Fruit fly (Drosophila melanogaster): ENCODE results near the gene CG15767.

Gene CG15767

dm6 chrX:5800634-5801033 lies 11.3 kb downstream of the CG15767 start:
- no peak for TF ChIP-seq psq (optimal IDR thresholded peaks at IDR 0.05)
- TF ChIP-seq EcR (GFP tag; optimal IDR thresholded peaks at IDR 0.05): no peak
- no peak for TF ChIP-seq usp (GFP tag; optimal IDR thresholded peaks at IDR 0.05)
- TF ChIP-seq pan (optimal IDR thresholded peaks at IDR 0.05): no peak
- TF ChIP-seq Dll (optimal IDR thresholded peaks at IDR 0.05): no peak
- no peak for TF ChIP-seq CG8478 (optimal IDR thresholded peaks at IDR 0.05)

DNA sequence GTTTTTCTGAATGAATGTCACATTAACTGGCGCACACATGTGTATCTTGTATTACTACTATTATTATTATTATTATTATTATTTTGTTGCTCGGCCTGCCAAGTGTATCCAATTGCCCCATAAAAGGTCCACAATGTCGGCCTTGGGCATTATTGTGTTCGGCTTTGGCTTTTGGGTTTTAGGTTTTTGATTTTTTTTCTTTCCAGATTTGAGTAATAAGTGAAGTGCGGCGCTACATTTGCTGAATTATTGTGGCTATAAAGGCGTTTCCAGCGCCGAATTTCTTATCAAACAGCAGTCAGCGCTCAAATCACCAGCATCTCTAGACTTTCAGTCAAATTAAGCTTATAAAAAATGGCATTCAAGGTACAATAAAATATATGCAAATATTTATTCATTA lies 15.1 kb downstream of the CG15767 start, which contains the start of gene Cpr5C:
TSS of gene Cpr5C (plus strand) at position 301 of the 400 bp plus-strand sequence.
- no peak for TF ChIP-seq Dll (optimal IDR thresholded peaks at IDR 0.05)
- no peak for TF ChIP-seq EcR (GFP tag; optimal IDR thresholded peaks at IDR 0.05)
- TF ChIP-seq usp (GFP tag; optimal IDR thresholded peaks at IDR 0.05): no peak
- no peak for TF ChIP-seq psq (optimal IDR thresholded peaks at IDR 0.05)
- no peak for TF ChIP-seq pan (optimal IDR thresholded peaks at IDR 0.05)
- no peak for TF ChIP-seq CG8478 (optimal IDR thresholded peaks at IDR 0.05)

DNA sequence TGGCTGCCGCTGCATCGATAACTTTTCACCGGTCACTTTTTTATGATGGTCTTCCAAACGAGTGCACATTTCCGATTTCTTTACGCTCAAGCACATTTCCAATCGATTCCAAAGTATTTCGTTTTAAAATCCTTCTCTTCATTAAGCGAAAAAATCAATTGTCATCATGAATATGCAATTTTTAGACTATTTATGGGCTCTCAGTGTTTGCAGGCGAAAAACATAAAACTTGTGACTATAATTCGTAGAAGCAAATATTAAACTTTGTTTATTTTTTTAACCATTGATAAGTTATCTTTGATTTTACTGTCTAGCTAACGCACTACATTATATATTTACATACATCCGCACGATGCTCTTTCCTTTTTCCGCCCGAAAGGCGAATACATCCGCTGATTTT lies 19.4 kb downstream of the CG15767 start, which contains the start of gene Prosbeta2R1:
TSS of gene Prosbeta2R1 (plus strand) at position 301 of the 400 bp plus-strand sequence.
- TF ChIP-seq psq (optimal IDR thresholded peaks at IDR 0.05) (no peak), pan (optimal IDR thresholded peaks at IDR 0.05) (no peak), Dll (optimal IDR thresholded peaks at IDR 0.05) (no peak), CG8478 (optimal IDR thresholded peaks at IDR 0.05) (no peak), usp (GFP tag; optimal IDR thresholded peaks at IDR 0.05) (no peak), EcR (GFP tag; optimal IDR thresholded peaks at IDR 0.05) (no peak)

DNA sequence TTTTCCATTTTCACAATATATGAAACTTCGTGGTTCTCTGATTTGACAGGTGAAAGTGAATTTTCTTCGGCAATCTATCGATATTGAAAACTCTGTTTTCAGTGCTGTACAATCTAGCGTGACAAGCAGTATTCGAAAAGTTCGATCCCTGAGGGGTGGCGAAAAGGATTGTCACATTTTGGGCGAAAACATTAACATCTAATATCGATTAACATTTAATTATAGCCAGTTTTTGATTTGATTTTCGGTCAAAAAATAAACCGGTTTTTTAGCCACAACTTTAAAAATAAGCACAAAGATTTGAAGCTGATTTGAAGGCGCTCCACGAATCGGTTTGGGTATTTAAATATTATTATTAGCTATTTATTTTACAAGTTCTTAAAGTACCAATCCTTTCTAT lies 23.6 kb downstream of the CG15767 start, which contains the start of gene CG44329:
TSS of gene CG44329 (minus strand) at position 101 of the 400 bp plus-strand sequence.
- TF ChIP-seq psq (optimal IDR thresholded peaks at IDR 0.05) (no peak), pan (optimal IDR thresholded peaks at IDR 0.05) (no peak), Dll (optimal IDR thresholded peaks at IDR 0.05) (no peak)

DNA sequence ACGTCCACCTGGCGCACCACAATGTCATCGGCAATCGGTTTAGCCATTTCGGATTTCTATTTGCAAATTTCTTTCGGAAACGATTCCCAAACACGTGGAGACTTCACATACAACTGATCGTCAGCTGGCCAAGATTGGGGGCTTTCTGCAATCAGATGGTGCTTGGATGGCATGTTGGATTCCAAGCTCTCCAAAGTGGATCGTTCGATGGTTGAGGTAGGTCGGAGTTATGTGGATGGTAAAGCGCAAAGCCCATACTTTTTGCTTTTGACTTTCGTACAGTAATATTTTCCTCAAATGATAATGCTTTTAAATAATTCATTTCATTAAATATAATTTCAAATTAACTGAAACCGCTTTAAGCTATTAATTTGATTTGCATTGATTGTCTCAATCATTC lies 26.4 kb downstream of the CG15767 start, which contains the start of gene AgmNAT:
TSS of gene AgmNAT (minus strand) at position 101 of the 400 bp plus-strand sequence.
- no peak for TF ChIP-seq psq (optimal IDR thresholded peaks at IDR 0.05)
- no peak for TF ChIP-seq pan (optimal IDR thresholded peaks at IDR 0.05)
- TF ChIP-seq EcR (GFP tag; optimal IDR thresholded peaks at IDR 0.05): no peak

dm6 chrX:5817191-5817590 lies 27.9 kb downstream of the CG15767 start:
- TF ChIP-seq CG8478 (optimal IDR thresholded peaks at IDR 0.05): no peak
- no peak for TF ChIP-seq usp (GFP tag; optimal IDR thresholded peaks at IDR 0.05)
- TF ChIP-seq pan (optimal IDR thresholded peaks at IDR 0.05): no peak
- TF ChIP-seq psq (optimal IDR thresholded peaks at IDR 0.05): no peak
- TF ChIP-seq Dll (optimal IDR thresholded peaks at IDR 0.05): no peak
- TF ChIP-seq EcR (GFP tag; optimal IDR thresholded peaks at IDR 0.05): no peak

dm6 chrX:5818428-5818827 lies 29.1 kb downstream of the CG15767 start, which contains the start of gene CG15765:
CG15765 (plus strand) TSS chrX:5818559.
- no peak for TF ChIP-seq Dll (optimal IDR thresholded peaks at IDR 0.05)
- no peak for TF ChIP-seq psq (optimal IDR thresholded peaks at IDR 0.05)
- TF ChIP-seq pan (optimal IDR thresholded peaks at IDR 0.05): no peak
- no peak for TF ChIP-seq usp (GFP tag; optimal IDR thresholded peaks at IDR 0.05)
- no peak for TF ChIP-seq EcR (GFP tag; optimal IDR thresholded peaks at IDR 0.05)
- no peak for TF ChIP-seq CG8478 (optimal IDR thresholded peaks at IDR 0.05)

DNA sequence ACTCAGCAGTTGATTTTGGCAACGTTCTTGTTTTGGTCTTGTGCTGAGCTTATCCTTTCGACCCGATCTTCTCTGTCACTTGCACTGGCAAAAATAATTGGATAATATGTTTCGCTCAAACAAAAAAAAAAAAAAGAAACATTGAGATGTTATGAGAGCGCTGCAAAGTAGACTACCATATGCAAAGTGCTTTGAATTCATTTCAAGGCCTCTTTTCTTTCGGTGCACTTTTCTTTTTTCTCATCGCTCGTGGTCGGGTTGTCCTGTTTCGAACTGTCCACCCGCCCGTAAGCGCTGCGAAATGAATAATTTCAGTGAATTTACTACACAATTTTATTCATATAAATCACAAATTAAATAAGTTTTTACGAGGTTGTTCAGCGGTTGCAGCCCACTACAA lies 30.7 kb downstream of the CG15767 start:
- TF ChIP-seq Dll (optimal IDR thresholded peaks at IDR 0.05): no peak
- TF ChIP-seq CG8478 (optimal IDR thresholded peaks at IDR 0.05): no peak
- no peak for TF ChIP-seq pan (optimal IDR thresholded peaks at IDR 0.05)
- TF ChIP-seq usp (GFP tag; optimal IDR thresholded peaks at IDR 0.05): no peak
- no peak for TF ChIP-seq EcR (GFP tag; optimal IDR thresholded peaks at IDR 0.05)
- TF ChIP-seq psq (optimal IDR thresholded peaks at IDR 0.05): no peak

DNA sequence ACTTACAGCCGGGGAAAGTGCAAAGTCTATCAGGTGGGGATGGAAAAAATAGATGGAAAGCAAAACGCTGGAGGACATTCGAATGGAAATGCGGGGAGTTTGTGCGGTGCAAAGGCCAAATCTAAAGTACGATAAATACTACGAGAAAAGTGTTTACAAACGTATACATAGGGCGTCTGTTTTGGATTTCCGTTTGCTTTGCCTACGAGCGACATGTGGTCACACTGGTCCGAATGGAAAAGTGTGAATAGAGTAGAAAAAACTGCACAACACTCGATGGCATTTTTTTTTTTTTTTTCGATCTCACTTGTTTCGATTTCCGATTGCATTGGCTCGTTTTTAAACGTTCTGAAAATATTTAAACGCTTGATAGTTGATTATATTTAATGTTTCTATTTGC lies 50.5 kb downstream of the CG15767 start:
- no peak for TF ChIP-seq psq (optimal IDR thresholded peaks at IDR 0.05)
